Worm (Caenorhabditis elegans) whole organism, midembryonic: ENCODE measurements around the gene ceh-1.

Experiments
- flt-1 ChIP-seq: fragments of 200-800 bp; sonication (Bioruptor generic); IDR thresholded peaks from 2 replicates; pipeline ENCODE4 v1.3.6; 2022; ENCODE audit warnings: missing genetic modification characterization, missing compliant biosample characterization
- med-1 ChIP-seq: sonication (generic microtip); optimal IDR thresholded peaks from 2 replicates; lab custom pipeline; 2017; ENCODE audit warnings: missing genetic modification characterization, mild to moderate bottlenecking, missing compliant biosample characterization, antibody characterized with exemption, missing genetic modification reagents; ENCODE audit not compliant: insufficient read depth
- ref-1 ChIP-seq: fragments of 200-800 bp; sonication (Bioruptor generic); conservative IDR thresholded peaks from 2 replicates; pipeline ENCODE4 v1.3.6; 2022; ENCODE audit warnings: missing genetic modification reagents, missing genetic modification characterization, missing compliant biosample characterization
- tab-1 ChIP-seq: fragments of 200-800 bp; sonication (Bioruptor generic); IDR thresholded peaks from 2 replicates; pipeline ENCODE4 v1.3.6; 2022; ENCODE audit warnings: missing genetic modification characterization, missing compliant biosample characterization
- ztf-29 ChIP-seq: fragments of 200-800 bp; sonication (Bioruptor generic); IDR thresholded peaks from 2 replicates; pipeline ENCODE4 v1.3.6; 2022; ENCODE audit warnings: missing genetic modification reagents, missing genetic modification characterization, missing compliant biosample characterization

- TF ChIP-seq ref-1 (GFP tag; lab: Robert Waterston, UW) (no peak), tab-1 (no peak), med-1 (GFP tag; lab: Kevin White, UChicago) (no peak), flt-1 (no peak), ztf-29 (GFP tag; lab: Robert Waterston, UW) (no peak)
These were observed 45.6 kb upstream of the ceh-1 start, which contains the start of gene hyl-2 for ce11 chrX:4699411-4700050.
